ENCODE assay signal across 1 fruit fly cellular context in the genomic region with DNA sequence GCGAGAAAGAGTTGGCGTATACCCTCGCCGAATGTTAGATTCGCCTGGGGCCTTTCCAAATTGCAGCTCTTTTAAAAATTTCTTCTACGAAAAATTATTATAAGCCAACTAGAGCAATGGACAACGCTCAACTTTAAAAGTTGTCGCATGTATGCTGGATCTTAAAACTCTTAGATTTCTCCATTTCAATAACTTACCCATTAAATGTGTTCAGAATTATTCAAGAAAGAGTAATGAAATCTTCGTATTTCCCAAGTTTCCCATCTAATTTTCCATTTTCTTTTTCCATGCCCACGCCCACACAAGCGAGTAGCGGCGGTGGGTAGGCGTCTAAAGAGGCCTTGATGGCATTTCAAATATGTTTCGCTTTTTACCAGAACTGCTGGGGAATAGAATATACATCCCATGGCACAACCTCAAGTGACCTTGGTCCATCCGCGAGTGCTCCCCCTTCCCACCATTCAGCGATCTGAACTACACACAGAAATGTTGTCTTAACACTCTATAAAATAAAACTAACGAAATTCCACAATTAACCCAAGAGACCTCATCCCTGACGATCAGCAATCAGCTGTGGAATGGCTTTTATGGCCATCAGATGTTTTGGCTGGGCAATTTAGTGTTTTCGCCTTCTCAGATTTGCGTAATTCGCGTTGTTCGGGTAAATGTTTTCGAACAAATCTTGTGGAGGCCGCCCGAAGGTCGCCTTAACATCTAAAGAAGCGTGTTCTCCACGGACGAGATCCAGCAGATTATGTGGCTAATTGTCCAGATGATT.
TF ChIP-seq lines count a peak whose summit lies in the region.

No protein-coding gene starts in this region.

TF ChIP-seq in whole organism, embryonic, 481 proteins besides CTCF, POLR2A, EP300 and RAD21 (continued from another document):
- TF ChIP-seq CG13296 (GFP tag; optimal IDR thresholded peaks at IDR 0.05; lab: Kevin White, UChicago) (no peak), Fer3 (tag; optimal IDR thresholded peaks at IDR 0.05; lab: Kevin White, UChicago) (no peak), CG31224 (GFP tag; IDR thresholded peaks at IDR 0.05; lab: Robert Waterston, UW) (no peak), Hr51 (GFP tag; optimal IDR thresholded peaks at IDR 0.05; lab: Kevin White, UChicago) (peak in 1 of 2 experiments; percentile 4), bsh (GFP tag; optimal IDR thresholded peaks at IDR 0.05; lab: Kevin White, UChicago) (no peak), CG2120 (GFP tag; optimal IDR thresholded peaks at IDR 0.05; lab: Kevin White, UChicago) (peak; percentile 32), CG18599 (GFP tag; optimal IDR thresholded peaks at IDR 0.05; lab: Kevin White, UChicago) (no peak), grau (tag; optimal IDR thresholded peaks at IDR 0.05; lab: Kevin White, UChicago) (no peak), Xrp1 (GFP tag; IDR thresholded peaks at IDR 0.05; lab: Robert Waterston, UW) (no peak), hb (GFP tag; IDR thresholded peaks at IDR 0.05; lab: Robert Waterston, UW; ENCODE audit: partially characterized antibody) (no peak), CG3726 (GFP tag; IDR thresholded peaks at IDR 0.05; lab: Robert Waterston, UW) (no peak), Pdp1 (GFP tag; optimal IDR thresholded peaks at IDR 0.05; lab: Kevin White, UChicago) (peak in 1 of 2 experiments; percentile 61), rib (GFP tag; IDR thresholded peaks at IDR 0.05; lab: Robert Waterston, UW) (0 out of 2 replicates have a peak, but pooled peaks have one; percentile 48), sr (GFP tag; IDR thresholded peaks at IDR 0.05; lab: Robert Waterston, UW) (peak; percentile 97), Hey (tag; optimal IDR thresholded peaks at IDR 0.05; lab: Kevin White, UChicago) (no peak), Eip74EF (GFP tag; optimal IDR thresholded peaks at IDR 0.05; lab: Kevin White, UChicago) (peak in 1 of 2 experiments; percentile 43), kni (GFP tag; optimal IDR thresholded peaks at IDR 0.05; lab: Kevin White, UChicago) (no peak), oc (tag; optimal IDR thresholded peaks at IDR 0.05; lab: Kevin White, UChicago) (no peak), so (GFP tag; IDR thresholded peaks at IDR 0.05; lab: Robert Waterston, UW) (no peak), row (GFP tag; IDR thresholded peaks at IDR 0.05; lab: Robert Waterston, UW) (peak; percentile 32; the same call in 2 of the 3 replicates), CG7745 (tag; optimal IDR thresholded peaks at IDR 0.05; lab: Kevin White, UChicago) (no peak), p53 (GFP tag; optimal IDR thresholded peaks at IDR 0.05; lab: Kevin White, UChicago) (no peak), Lim3 (GFP tag; IDR thresholded peaks at IDR 0.05; lab: Robert Waterston, UW) (no peak), maf-S (GFP tag; optimal IDR thresholded peaks at IDR 0.05; lab: Kevin White, UChicago) (no peak), CG12942 (GFP tag; optimal IDR thresholded peaks at IDR 0.05; lab: Kevin White, UChicago) (no peak), Rfx (GFP tag; IDR thresholded peaks at IDR 0.05; lab: Robert Waterston, UW) (no peak), sd (tag; optimal IDR thresholded peaks at IDR 0.05; lab: Kevin White, UChicago) (peak; percentile 97), CG15269 (tag; optimal IDR thresholded peaks at IDR 0.05; lab: Kevin White, UChicago) (peak; percentile 6)
